Worm (Caenorhabditis elegans) whole organism, midembryonic: Measurements from ENCODE around the gene T23B12.6.

ENCODE experiments used
- flt-1 ChIP-seq: fragments of 200-800 bp; sonication (Bioruptor generic); IDR thresholded peaks from 2 replicates; pipeline ENCODE4 v1.3.6; 2022; ENCODE audit warnings: missing genetic modification characterization, missing compliant biosample characterization
- klf-2 ChIP-seq: fragments of 200-800 bp; sonication (Bioruptor generic); conservative IDR thresholded peaks from 2 replicates; pipeline ENCODE4 v1.3.6; 2022; ENCODE audit warnings: missing genetic modification reagents, missing genetic modification characterization, missing compliant biosample characterization

- TF ChIP-seq flt-1 (GFP tag; lab: Robert Waterston, UW) (no peak), klf-2 (no peak)
These were observed 24.9 kb downstream of the T23B12.6 start for ce11 chrV:8435292-8435691.
